Fruit fly (Drosophila melanogaster): ENCODE measurements around the gene Fip1.

dm6 chr3R:4524144-4524784 is 39.5 kb downstream of the Fip1 start:
- no peak for TF ChIP-seq bab1 (GFP tag; optimal IDR thresholded peaks at IDR 0.05)
- TF ChIP-seq toe (GFP tag; optimal IDR thresholded peaks at IDR 0.05), result no peak
- no peak for TF ChIP-seq tj (GFP tag; optimal IDR thresholded peaks at IDR 0.05)
